Worm (Caenorhabditis elegans): ENCODE measurements around the gene R166.3.

ce11 chrII:10558345-10558744 lies 19.2 kb upstream of the R166.3 start:
- TF ChIP-seq him-1 (tag; optimal IDR thresholded peaks at IDR 0.05) = no peak
- TF ChIP-seq dao-5 (tag; optimal IDR thresholded peaks at IDR 0.05) = no peak
